Worm (Caenorhabditis elegans) whole organism, L3 larva: ENCODE results near the gene lec-10.

Source experiments
- elt-2 ChIP-seq: sonication (generic microtip); optimal IDR thresholded peaks from 2 replicates; lab custom pipeline; 2016; ENCODE audit warnings: missing genetic modification reagents, mild to moderate bottlenecking, missing genetic modification characterization, missing compliant biosample characterization
- lin-39 ChIP-seq: fragments of 150-350 bp; optimal IDR thresholded peaks from 2 replicates; lab custom pipeline; 2018; ENCODE audit warnings: missing biosample characterization, missing genetic modification reagents, missing genetic modification characterization

DNA sequence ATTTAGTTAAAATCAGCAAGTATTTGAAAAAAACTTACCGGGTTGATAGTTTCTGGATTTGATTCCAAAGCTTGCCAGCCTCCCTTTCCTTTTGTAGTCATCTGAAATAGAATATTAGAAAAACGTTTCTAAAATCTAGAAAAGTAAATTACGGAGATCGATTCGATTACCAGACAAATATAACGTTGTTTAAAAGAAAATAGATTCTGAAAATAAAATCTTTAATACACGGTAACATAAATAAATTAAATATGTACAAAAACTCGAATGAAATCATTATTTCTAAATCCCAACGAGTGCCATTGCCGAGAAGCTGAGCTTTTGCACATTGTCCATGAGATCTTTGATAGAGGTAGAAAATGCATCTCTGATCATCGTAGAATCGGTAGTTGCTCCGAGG, 19.8 kb upstream of the lec-10 start, which contains the start of gene ubh-3:
- TF ChIP-seq elt-2 (tag; lab: Kevin White, UChicago), result no peak
- no peak for TF ChIP-seq lin-39 (tag; lab: Kevin White, UChicago)
